Worm (Caenorhabditis elegans) whole organism, dauer: ENCODE data around the gene C45E5.1.

Experiments
- unc-62 ChIP-seq: sonication (generic microtip); optimal IDR thresholded peaks from 2 replicates; lab custom pipeline; 2017; ENCODE audit warnings: missing biosample characterization, missing genetic modification reagents, missing genetic modification characterization

The C45E5.1 gene

ce11 chrIV:5744114-5744513 lies at the start of gene C45E5.1:
TSS of gene C45E5.1 (plus strand) at chrIV:5744403.
- no peak for TF ChIP-seq unc-62 (GFP tag; lab: Kevin White, UChicago)

ce11 chrIV:5700372-5700771 lies 43.8 kb upstream of the C45E5.1 start:
- TF ChIP-seq unc-62 (GFP tag; lab: Kevin White, UChicago): no peak

- no peak for TF ChIP-seq unc-62 (GFP tag; lab: Kevin White, UChicago)
These were observed 42.6 kb upstream of the C45E5.1 start for ce11 chrIV:5701646-5702045.

ce11 chrIV:5703443-5703842 lies 40.8 kb upstream of the C45E5.1 start, which contains the start of the genes C55C3.73 and perm-5:
TSS of gene C55C3.73 (minus strand) at chrIV:5703451.
TSS of gene perm-5 (minus strand) at chrIV:5703468.
- TF ChIP-seq unc-62 (GFP tag; lab: Kevin White, UChicago): no peak

ce11 chrIV:5703917-5704316 lies 40.3 kb upstream of the C45E5.1 start:
- TF ChIP-seq unc-62 (GFP tag; lab: Kevin White, UChicago): no peak

- no peak for TF ChIP-seq unc-62 (GFP tag; lab: Kevin White, UChicago)
These were observed 37.6 kb upstream of the C45E5.1 start for ce11 chrIV:5706603-5707002.

- no peak for TF ChIP-seq unc-62 (GFP tag; lab: Kevin White, UChicago)
These were observed 35.4 kb upstream of the C45E5.1 start, which contains the start of gene C55C3.1 for ce11 chrIV:5708796-5709195. TSS of gene C55C3.1 (plus strand) at chrIV:5709096.

- no peak for TF ChIP-seq unc-62 (GFP tag; lab: Kevin White, UChicago)
These were observed 28.7 kb upstream of the C45E5.1 start for ce11 chrIV:5715341-5716112.

ce11 chrIV:5723659-5724058 lies 20.5 kb upstream of the C45E5.1 start:
- no peak for TF ChIP-seq unc-62 (GFP tag; lab: Kevin White, UChicago)

- TF ChIP-seq unc-62 (GFP tag; lab: Kevin White, UChicago): no peak
These were observed 18.9 kb upstream of the C45E5.1 start, which contains the start of gene H35B03.1 for ce11 chrIV:5725300-5725699. TSS of gene H35B03.1 (plus strand) at chrIV:5725600.

ce11 chrIV:5731597-5731996 lies 12.6 kb upstream of the C45E5.1 start, which contains the start of gene H35B03.2:
TSS of gene H35B03.2 (minus strand) at chrIV:5731674.
- TF ChIP-seq unc-62 (GFP tag; lab: Kevin White, UChicago): no peak

ce11 chrIV:5734720-5735119 lies 9.5 kb upstream of the C45E5.1 start, which contains the start of gene cpg-18:
TSS of gene cpg-18 (plus strand) at chrIV:5735020.
- TF ChIP-seq unc-62 (GFP tag; lab: Kevin White, UChicago): no peak

ce11 chrIV:5741045-5741444 lies 3.2 kb upstream of the C45E5.1 start, which contains the start of gene chil-11:
TSS of gene chil-11 (plus strand) at chrIV:5741345.
- no peak for TF ChIP-seq unc-62 (GFP tag; lab: Kevin White, UChicago)

- TF ChIP-seq unc-62 (GFP tag; lab: Kevin White, UChicago): no peak
These were observed 5.7 kb downstream of the C45E5.1 start for ce11 chrIV:5749874-5750273.

ce11 chrIV:5751997-5752396 lies 7.8 kb downstream of the C45E5.1 start:
- TF ChIP-seq unc-62 (GFP tag; lab: Kevin White, UChicago): no peak

ce11 chrIV:5752704-5753103 lies 8.5 kb downstream of the C45E5.1 start:
- no peak for TF ChIP-seq unc-62 (GFP tag; lab: Kevin White, UChicago)

- TF ChIP-seq unc-62 (GFP tag; lab: Kevin White, UChicago): no peak
These were observed 9.1 kb downstream of the C45E5.1 start for ce11 chrIV:5753253-5753652.
